Fruit fly (Drosophila melanogaster): ENCODE results near the gene BG642312.
A peak's percentile ranks its signal among the peaks of the same experiment; 100 is the strongest.

BG642312 gene

DNA sequence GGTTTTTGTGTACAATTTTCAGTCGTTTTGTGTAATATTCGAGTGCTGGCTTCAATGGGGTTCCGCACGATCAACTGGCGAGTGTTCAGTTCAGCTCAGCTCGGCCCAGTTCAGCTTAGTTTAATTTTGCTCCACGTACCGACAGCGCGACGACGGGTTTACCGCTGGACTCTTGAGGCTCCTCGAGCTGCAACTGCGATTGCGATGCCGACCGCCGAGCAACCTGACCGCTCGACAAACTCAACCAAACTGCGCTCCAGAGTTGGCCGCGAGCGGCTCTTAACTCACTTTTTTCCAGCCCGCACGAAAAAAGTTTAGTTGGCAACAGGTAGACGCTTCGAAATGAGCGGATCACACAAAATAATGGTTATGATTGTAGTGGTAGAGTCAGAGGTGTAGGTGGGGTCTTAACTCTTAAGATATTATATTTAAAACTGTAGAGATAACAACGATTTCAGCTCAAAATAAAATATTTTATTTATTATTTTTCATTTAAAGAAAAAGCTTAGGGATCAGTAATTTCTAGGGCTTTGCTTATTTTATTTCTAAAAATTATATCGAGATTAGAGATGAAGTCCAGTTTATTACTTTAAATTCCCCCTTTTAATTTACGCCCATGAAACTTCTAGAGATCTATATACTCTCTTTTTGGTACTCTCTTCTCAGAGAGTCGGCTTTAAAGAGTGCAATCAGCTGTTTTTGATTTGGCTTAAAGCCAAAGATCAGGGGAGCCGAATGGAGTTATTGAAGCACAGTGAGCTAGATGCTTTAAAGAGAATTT, 23.4 kb upstream of the BG642312 start, which contains the start of gene Best2 (continued):
- peak; percentile 75 for TF ChIP-seq ems (GFP tag; optimal IDR thresholded peaks at IDR 0.05)
- TF ChIP-seq HmgZ (tag; optimal IDR thresholded peaks at IDR 0.05): peak; percentile 70
- peak; percentile 87 for TF ChIP-seq CG17328 (GFP tag; IDR thresholded peaks at IDR 0.05)
- TF ChIP-seq crc (GFP tag; optimal IDR thresholded peaks at IDR 0.05): peak; percentile 61
- TF ChIP-seq ac (GFP tag; optimal IDR thresholded peaks at IDR 0.05): no peak
- TF ChIP-seq CG12391 (tag; optimal IDR thresholded peaks at IDR 0.05): peak; percentile 86
- TF ChIP-seq Lpt (GFP tag; optimal IDR thresholded peaks at IDR 0.05): no peak
- TF ChIP-seq cg (GFP tag; optimal IDR thresholded peaks at IDR 0.05): peak; percentile 69
- TF ChIP-seq Usf (GFP tag; optimal IDR thresholded peaks at IDR 0.05): peak; percentile 75
- TF ChIP-seq Aef1 (GFP tag; IDR thresholded peaks at IDR 0.05): peak; percentile 91
- peak; percentile 54 for TF ChIP-seq CG30431 (GFP tag; optimal IDR thresholded peaks at IDR 0.05)
- no peak for TF ChIP-seq CG17912 (GFP tag; optimal IDR thresholded peaks at IDR 0.05)
- peak in 1 of 2 experiments; percentile 91 for TF ChIP-seq Hr78 (GFP tag; optimal IDR thresholded peaks at IDR 0.05)
- TF ChIP-seq CTCF (GFP tag; optimal IDR thresholded peaks at IDR 0.05): no peak
- TF ChIP-seq ara (GFP tag; IDR thresholded peaks at IDR 0.05): peak; percentile 80
- no peak for TF ChIP-seq hth (optimal IDR thresholded peaks at IDR 0.05)
- TF ChIP-seq disco-r (GFP tag; optimal IDR thresholded peaks at IDR 0.05): no peak
- peak; percentile 94 for TF ChIP-seq CoRest (tag; optimal IDR thresholded peaks at IDR 0.05)
- peak; percentile 64 for TF ChIP-seq dimm (GFP tag; IDR thresholded peaks at IDR 0.05)
- TF ChIP-seq CG8478 (optimal IDR thresholded peaks at IDR 0.05): no peak
- TF ChIP-seq gce (GFP tag; IDR thresholded peaks at IDR 0.05): peak; percentile 49; the same call in 1 of the 3 replicates
- peak; percentile 92 for TF ChIP-seq CG2712 (tag; optimal IDR thresholded peaks at IDR 0.05)
- TF ChIP-seq vvl (GFP tag; IDR thresholded peaks at IDR 0.05): peak; percentile 92
- peak; percentile 70; the same call in 1 of the 2 replicates for TF ChIP-seq peb (GFP tag; IDR thresholded peaks at IDR 0.05)
- TF ChIP-seq esg (GFP tag; conservative IDR thresholded peaks at IDR 0.05): peak; percentile 90
- peak; percentile 82 for TF ChIP-seq HHEX (GFP tag; optimal IDR thresholded peaks at IDR 0.05)
- no peak for TF ChIP-seq CG2129 (GFP tag; IDR thresholded peaks at IDR 0.05; ENCODE audit: partially characterized antibody)
- TF ChIP-seq ash1 (GFP tag; optimal IDR thresholded peaks at IDR 0.05): no peak
- TF ChIP-seq lab (GFP tag; optimal IDR thresholded peaks at IDR 0.05): peak; percentile 88
- peak; percentile 61; the same call in 1 of the 2 replicates for TF ChIP-seq dan (GFP tag; IDR thresholded peaks at IDR 0.05)
- TF ChIP-seq nerfin-1 (tag; optimal IDR thresholded peaks at IDR 0.05): peak; percentile 83
- peak; percentile 79 for TF ChIP-seq ATbp (GFP tag; optimal IDR thresholded peaks at IDR 0.05)
- TF ChIP-seq CG9215 (GFP tag; IDR thresholded peaks at IDR 0.05): peak; percentile 95
- peak; percentile 83 for TF ChIP-seq Blimp-1 (GFP tag; optimal IDR thresholded peaks at IDR 0.05)
- peak; percentile 48 for TF ChIP-seq run (tag; optimal IDR thresholded peaks at IDR 0.05)
- peak; percentile 84 for TF ChIP-seq CG4730 (GFP tag; IDR thresholded peaks at IDR 0.05)
- peak; percentile 49 to 70 for TF ChIP-seq Trl (optimal IDR thresholded peaks at IDR 0.05)
- peak; percentile 73 for TF ChIP-seq Trl (GFP tag; optimal IDR thresholded peaks at IDR 0.05)
- peak in 1 of 3 experiments; percentile 7 for TF ChIP-seq Stat92E (GFP tag; optimal IDR thresholded peaks at IDR 0.05)
- peak; percentile 78 for TF ChIP-seq CG18619 (GFP tag; optimal IDR thresholded peaks at IDR 0.05)
- peak in 1 of 2 experiments; percentile 91 for TF ChIP-seq eve (GFP tag; optimal IDR thresholded peaks at IDR 0.05)
- peak; percentile 93 for TF ChIP-seq CG34422 (GFP tag; IDR thresholded peaks at IDR 0.05)
- peak; percentile 74 for TF ChIP-seq Gug (GFP tag; IDR thresholded peaks at IDR 0.05)
- TF ChIP-seq kah (GFP tag; optimal IDR thresholded peaks at IDR 0.05): peak; percentile 59
- TF ChIP-seq repo (GFP tag; optimal IDR thresholded peaks at IDR 0.05): no peak
- peak; percentile 89 for TF ChIP-seq Taf1 (GFP tag; IDR thresholded peaks at IDR 0.05)
- no peak for TF ChIP-seq sna (GFP tag; IDR thresholded peaks at IDR 0.05; ENCODE audit: partially characterized antibody)
- peak; percentile 82 for TF ChIP-seq Oaz (GFP tag; IDR thresholded peaks at IDR 0.05)
- TF ChIP-seq dpn (GFP tag; optimal IDR thresholded peaks at IDR 0.05): peak; percentile 80 to 81
- peak; percentile 65 for TF ChIP-seq HLH54F (GFP tag; optimal IDR thresholded peaks at IDR 0.05)
- TF ChIP-seq CG11247 (GFP tag; IDR thresholded peaks at IDR 0.05): peak; percentile 83
